Worm (Caenorhabditis elegans): Measurements from ENCODE around the gene clec-199.

clec-199 gene

DNA sequence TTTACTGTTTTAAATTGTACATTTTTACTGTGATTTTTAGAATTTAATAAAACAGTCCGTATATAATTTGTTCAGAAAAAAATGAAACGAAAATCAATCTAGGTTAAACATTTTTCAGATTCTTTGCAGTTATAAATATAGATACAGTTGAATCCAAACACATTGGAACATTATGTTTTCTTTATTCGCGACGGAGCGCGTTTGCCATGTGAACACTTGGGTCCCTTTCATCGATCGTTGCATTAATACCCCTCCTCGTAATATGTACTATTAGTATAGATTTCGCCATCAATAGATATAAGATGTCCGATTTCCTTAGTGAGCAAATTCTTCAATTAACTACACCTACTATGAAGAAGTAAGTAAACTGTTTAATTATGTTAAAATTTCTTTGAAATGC is 16.7 kb upstream of the clec-199 start, which contains the start of gene C49C3.8:
C49C3.8 (plus strand) TSS at position 173 of the 400 bp plus-strand sequence.
- TF ChIP-seq lin-38 (GFP tag; IDR thresholded peaks at IDR 0.05): peak; percentile 40
- TF ChIP-seq ces-1 (GFP tag; optimal IDR thresholded peaks at IDR 0.05): no peak
- no peak for TF ChIP-seq unc-130 (GFP tag; optimal IDR thresholded peaks at IDR 0.05)
- TF ChIP-seq ZK337.2 (GFP tag; IDR thresholded peaks at IDR 0.05): no peak
- TF ChIP-seq attf-4 (tag; optimal IDR thresholded peaks at IDR 0.05): no peak
- TF ChIP-seq lir-3 (tag; optimal IDR thresholded peaks at IDR 0.05): no peak
- TF ChIP-seq ama-1 (optimal IDR thresholded peaks at IDR 0.05): no peak
- TF ChIP-seq mes-2 (tag; optimal IDR thresholded peaks at IDR 0.05; ENCODE audit: poor library complexity, severe bottlenecking): peak; percentile 27
- no peak for TF ChIP-seq mdl-1 (tag; optimal IDR thresholded peaks at IDR 0.05)
- no peak for TF ChIP-seq lin-1 (GFP tag; IDR thresholded peaks at IDR 0.05)
- no peak for TF ChIP-seq mxl-2 (GFP tag; conservative IDR thresholded peaks at IDR 0.05)
- no peak for TF ChIP-seq lin-15B (tag; optimal IDR thresholded peaks at IDR 0.05)
- TF ChIP-seq nhr-42 (GFP tag; IDR thresholded peaks at IDR 0.05): no peak
- TF ChIP-seq egl-27 (tag; optimal IDR thresholded peaks at IDR 0.05): no peak
- TF ChIP-seq ceh-28 (tag; optimal IDR thresholded peaks at IDR 0.05): no peak
- TF ChIP-seq rbr-2 (tag; optimal IDR thresholded peaks at IDR 0.05): no peak
- TF ChIP-seq ztf-11 (tag; optimal IDR thresholded peaks at IDR 0.05): no peak
- TF ChIP-seq nhr-25 (tag; optimal IDR thresholded peaks at IDR 0.05; ENCODE audit: borderline replicate concordance, insufficient read depth): no peak
- no peak for TF ChIP-seq nhr-41 (GFP tag; IDR thresholded peaks at IDR 0.05)
- peak in 1 of 2 experiments; percentile 51 for TF ChIP-seq lsy-2 (tag; optimal IDR thresholded peaks at IDR 0.05)
- no peak for TF ChIP-seq dpl-1 (GFP tag; optimal IDR thresholded peaks at IDR 0.05)
- no peak for TF ChIP-seq nhr-11 (tag; optimal IDR thresholded peaks at IDR 0.05)
- no peak for TF ChIP-seq daf-16 (GFP tag; optimal IDR thresholded peaks at IDR 0.05)
- TF ChIP-seq daf-16 (tag; optimal IDR thresholded peaks at IDR 0.05): no peak
- no peak for TF ChIP-seq dmd-8 (GFP tag; IDR thresholded peaks at IDR 0.05)
- TF ChIP-seq snpc-4 (tag; optimal IDR thresholded peaks at IDR 0.05): no peak
- TF ChIP-seq unc-39 (tag; optimal IDR thresholded peaks at IDR 0.05): no peak
- no peak for TF ChIP-seq ceh-32 (tag; optimal IDR thresholded peaks at IDR 0.05; ENCODE audit: poor library complexity)
- TF ChIP-seq mdt-29 (GFP tag; IDR thresholded peaks at IDR 0.05): no peak
- no peak for TF ChIP-seq nhr-237 (tag; optimal IDR thresholded peaks at IDR 0.05)
- no peak for TF ChIP-seq Y75B8A.6 (GFP tag; IDR thresholded peaks at IDR 0.05)
- TF ChIP-seq cey-2 (tag; optimal IDR thresholded peaks at IDR 0.05; ENCODE audit: borderline replicate concordance, insufficient read depth): no peak
- peak; percentile 79 for TF ChIP-seq aha-1 (tag)

DNA sequence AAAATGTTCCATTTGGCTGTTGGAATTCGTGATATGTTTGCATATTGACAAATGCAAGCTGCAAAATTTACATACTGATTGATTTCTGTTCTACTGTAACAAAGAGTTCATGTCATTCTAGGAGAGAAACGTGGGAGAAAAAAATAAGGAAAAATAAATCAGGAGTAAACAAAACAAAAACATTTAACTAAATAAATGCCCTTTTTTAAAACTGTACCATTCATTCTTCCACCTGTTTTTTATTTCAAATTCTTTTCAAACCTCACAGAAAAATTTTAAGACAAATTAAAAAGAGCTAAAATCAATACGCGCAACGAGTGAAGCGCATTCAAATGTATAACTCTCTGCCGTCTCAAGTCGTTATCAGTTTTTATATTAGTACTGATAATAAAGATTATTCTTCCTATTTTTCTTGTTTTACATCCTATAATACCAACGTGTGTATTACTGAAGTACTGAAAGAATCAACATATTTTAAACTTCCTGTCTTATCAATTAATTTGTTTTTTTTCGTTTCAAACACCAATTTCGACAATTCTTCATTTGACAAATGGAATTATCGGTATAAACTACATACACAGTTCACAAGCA is 12.7 kb upstream of the clec-199 start, which contains the start of gene C49C3.10:
C49C3.10 (minus strand) TSS at position 51 of the 591 bp plus-strand sequence.
- TF ChIP-seq unc-62 (GFP tag; optimal IDR thresholded peaks at IDR 0.05 in 1 of 2) (peak in 1 of 2 experiments; percentile 20), unc-62 (tag; optimal IDR thresholded peaks at IDR 0.05) (no peak), unc-39 (tag; optimal IDR thresholded peaks at IDR 0.05) (no peak), hlh-11 (tag; optimal IDR thresholded peaks at IDR 0.05) (peak; percentile 54), nhr-28 (tag; optimal IDR thresholded peaks at IDR 0.05) (peak; percentile 73), nhr-77 (tag; optimal IDR thresholded peaks at IDR 0.05) (peak; percentile 79), dpl-1 (GFP tag; optimal IDR thresholded peaks at IDR 0.05) (no peak), T26A8.4 (GFP tag; IDR thresholded peaks at IDR 0.05) (no peak), D1046.2 (GFP tag; IDR thresholded peaks at IDR 0.05) (no peak), nhr-76 (tag; optimal IDR thresholded peaks at IDR 0.05) (no peak), nhr-111 (GFP tag; optimal IDR thresholded peaks at IDR 0.05) (no peak), dmd-6 (GFP tag; IDR thresholded peaks at IDR 0.05) (peak; percentile 46), daf-12 (tag; optimal IDR thresholded peaks at IDR 0.05) (no peak), dmd-8 (GFP tag; IDR thresholded peaks at IDR 0.05) (no peak), ctbp-1 (GFP tag; IDR thresholded peaks at IDR 0.05) (no peak), duxl-1 (tag; optimal IDR thresholded peaks at IDR 0.05; ENCODE audit: poor library complexity) (no peak), set-16 (GFP tag; IDR thresholded peaks at IDR 0.05) (no peak), ZK546.5 (tag; optimal IDR thresholded peaks at IDR 0.05) (no peak), pqm-1 (tag; optimal IDR thresholded peaks at IDR 0.05) (peak; percentile 72), lin-15B (tag; optimal IDR thresholded peaks at IDR 0.05) (no peak), spr-1 (tag; optimal IDR thresholded peaks at IDR 0.05) (no peak), Y48G9A.11 (GFP tag; IDR thresholded peaks at IDR 0.05) (no peak), arid-1 (GFP tag; conservative IDR thresholded peaks at IDR 0.05) (no peak), jun-1 (tag; optimal IDR thresholded peaks at IDR 0.05) (no peak)
